Fruit fly (Drosophila melanogaster) whole organism, embryonic: Measurements from ENCODE around the gene Prosalpha6.
A peak's percentile ranks its signal among the peaks of the same experiment; 100 is the strongest.

Source experiments
- CG1024 ChIP-seq: fragments of 200-800 bp; sonication (Bioruptor generic); IDR thresholded peaks from 2 replicates; pipeline ENCODE4 v1.3.6; 2022; ENCODE audit warnings: missing biosample characterization, missing genetic modification characterization
- CG11398 ChIP-seq: fragments of 200-800 bp; sonication (Bioruptor generic); optimal IDR thresholded peaks from 2 replicates; lab custom pipeline; 2016; ENCODE audit warnings: missing biosample characterization, missing genetic modification characterization
- CG12219 ChIP-seq: fragments of 200-800 bp; sonication (Bioruptor generic); optimal IDR thresholded peaks from 3 replicates; lab custom pipeline; 2018; ENCODE audit warnings: missing biosample characterization, mild to moderate bottlenecking, missing genetic modification characterization
- CG12659 ChIP-seq: fragments of 200-800 bp; sonication (Bioruptor generic); optimal IDR thresholded peaks from 3 replicates; lab custom pipeline; 2017; ENCODE audit warnings: mild to moderate bottlenecking, missing biosample characterization, missing genetic modification reagents, missing genetic modification characterization
- CG13624 ChIP-seq: fragments of 200-800 bp; sonication (Bioruptor generic); optimal IDR thresholded peaks from 2 replicates; lab custom pipeline; 2016; ENCODE audit warnings: missing biosample characterization, missing genetic modification characterization
- CG13894 ChIP-seq: fragments of 200-800 bp; sonication (Bioruptor generic); optimal IDR thresholded peaks from 3 replicates; lab custom pipeline; 2018; ENCODE audit warnings: missing biosample characterization, mild to moderate bottlenecking, missing genetic modification characterization, moderate library complexity
- CG14710 ChIP-seq: fragments of 200-800 bp; sonication (Bioruptor generic); optimal IDR thresholded peaks from 3 replicates; lab custom pipeline; 2019; ENCODE audit warnings: missing biosample characterization, mild to moderate bottlenecking, missing genetic modification characterization, moderate library complexity
- CG15479 ChIP-seq: fragments of 200-800 bp; sonication (Bioruptor generic); optimal IDR thresholded peaks from 3 replicates; lab custom pipeline; 2019; ENCODE audit warnings: missing biosample characterization, mild to moderate bottlenecking, missing genetic modification characterization, moderate library complexity
- CG1602 ChIP-seq: fragments of 200-800 bp; sonication (Bioruptor generic); optimal IDR thresholded peaks from 3 replicates; lab custom pipeline; 2016; ENCODE audit warnings: missing biosample characterization, missing genetic modification characterization
- CG16779 ChIP-seq: fragments of 200-800 bp; sonication (Bioruptor generic); IDR thresholded peaks from 2 replicates; pipeline ENCODE4 v1.3.6; 2022; ENCODE audit warnings: missing biosample characterization, missing genetic modification characterization
- CG17802 ChIP-seq: fragments of 200-800 bp; sonication (Bioruptor generic); optimal IDR thresholded peaks from 2 replicates; lab custom pipeline; 2018; ENCODE audit warnings: missing biosample characterization, mild to moderate bottlenecking, missing genetic modification characterization, moderate library complexity
- CG17912 ChIP-seq: fragments of 200-800 bp; sonication (Bioruptor generic); optimal IDR thresholded peaks from 2 replicates; lab custom pipeline; 2018; ENCODE audit warnings: missing biosample characterization, mild to moderate bottlenecking, missing genetic modification characterization
- CG3065 ChIP-seq: fragments of 200-800 bp; sonication (Bioruptor generic); optimal IDR thresholded peaks from 2 replicates; lab custom pipeline; 2016; ENCODE audit warnings: missing biosample characterization, missing genetic modification characterization
- CG4707 ChIP-seq: fragments of 200-800 bp; sonication (Bioruptor generic); optimal IDR thresholded peaks from 2 replicates; lab custom pipeline; 2018; ENCODE audit warnings: missing biosample characterization, mild to moderate bottlenecking, missing genetic modification characterization, moderate library complexity
- CG6254 ChIP-seq: fragments of 200-800 bp; sonication (Bioruptor generic); optimal IDR thresholded peaks from 3 replicates; lab custom pipeline; 2017; ENCODE audit warnings: mild to moderate bottlenecking, missing biosample characterization, missing genetic modification reagents, missing genetic modification characterization
- CG7271 ChIP-seq: fragments of 200-800 bp; sonication (Bioruptor generic); optimal IDR thresholded peaks from 2 replicates; lab custom pipeline; 2018; ENCODE audit warnings: missing biosample characterization, mild to moderate bottlenecking, missing genetic modification characterization, moderate library complexity
- CG9437 ChIP-seq: fragments of 200-800 bp; sonication (Bioruptor generic); optimal IDR thresholded peaks from 2 replicates; lab custom pipeline; 2018; ENCODE audit warnings: missing biosample characterization, mild to moderate bottlenecking, missing genetic modification characterization
- Dll ChIP-seq: fragments of 200-800 bp; sonication (Bioruptor generic); IDR thresholded peaks from 4 replicates; pipeline ENCODE4 v1.3.6; 2022; ENCODE audit warnings: missing biosample characterization, missing genetic modification characterization; ENCODE audit not compliant: partially characterized antibody
- Ets97D ChIP-seq: fragments of 200-800 bp; sonication (Bioruptor generic); optimal IDR thresholded peaks from 3 replicates; lab custom pipeline; 2016; ENCODE audit warnings: missing biosample characterization, missing genetic modification characterization
- Fer1 ChIP-seq: fragments of 200-800 bp; sonication (Bioruptor generic); optimal IDR thresholded peaks from 2 replicates; lab custom pipeline; 2017; ENCODE audit warnings: missing biosample characterization, mild to moderate bottlenecking, missing genetic modification characterization
- Hmx ChIP-seq: fragments of 200-800 bp; sonication (Bioruptor generic); optimal IDR thresholded peaks from 2 replicates; lab custom pipeline; 2016; ENCODE audit warnings: missing biosample characterization, missing genetic modification characterization
- MBD-R2 ChIP-seq: fragments of 200-800 bp; sonication (Bioruptor generic); IDR thresholded peaks from 2 replicates; pipeline ENCODE4 v1.3.6; 2022; ENCODE audit warnings: missing biosample characterization, missing genetic modification characterization
- MESR4 ChIP-seq: fragments of 200-800 bp; sonication (Bioruptor generic); optimal IDR thresholded peaks from 2 replicates; lab custom pipeline; 2018; ENCODE audit warnings: missing biosample characterization, mild to moderate bottlenecking, missing genetic modification characterization, moderate library complexity
- Mes4 ChIP-seq: fragments of 200-800 bp; sonication (Bioruptor generic); optimal IDR thresholded peaks from 2 replicates; lab custom pipeline; 2016; ENCODE audit warnings: missing biosample characterization, missing genetic modification characterization
- Poxn ChIP-seq: fragments of 200-800 bp; sonication (Bioruptor generic); IDR thresholded peaks from 2 replicates; pipeline ENCODE4 v1.3.6; 2022; ENCODE audit warnings: missing biosample characterization, missing genetic modification characterization
- Sry-δ ChIP-seq: fragments of 200-800 bp; sonication (Bioruptor generic); optimal IDR thresholded peaks from 2 replicates; lab custom pipeline; 2016; ENCODE audit warnings: missing biosample characterization, missing genetic modification characterization
- YL-1 ChIP-seq: fragments of 200-800 bp; sonication (Bioruptor generic); optimal IDR thresholded peaks from 3 replicates; lab custom pipeline; 2017; ENCODE audit warnings: missing biosample characterization, mild to moderate bottlenecking, missing genetic modification characterization
- ara ChIP-seq: fragments of 200-800 bp; sonication (Bioruptor generic); IDR thresholded peaks from 2 replicates; pipeline ENCODE4 v1.3.6; 2022; ENCODE audit warnings: missing biosample characterization, missing genetic modification characterization
- bigmax ChIP-seq: fragments of 200-800 bp; sonication (Bioruptor generic); optimal IDR thresholded peaks from 2 replicates; lab custom pipeline; 2018; ENCODE audit warnings: missing biosample characterization, mild to moderate bottlenecking, missing genetic modification characterization
- cg ChIP-seq: fragments of 200-800 bp; sonication (Bioruptor generic); optimal IDR thresholded peaks from 3 replicates; lab custom pipeline; 2019; ENCODE audit warnings: missing biosample characterization, mild to moderate bottlenecking, missing genetic modification characterization, moderate library complexity
- chm ChIP-seq: fragments of 200-800 bp; sonication (Bioruptor generic); IDR thresholded peaks from 2 replicates; pipeline ENCODE4 v1.3.6; 2022; ENCODE audit warnings: missing biosample characterization, missing genetic modification characterization
- fd3F ChIP-seq: fragments of 200-800 bp; sonication (Bioruptor generic); optimal IDR thresholded peaks from 2 replicates; lab custom pipeline; 2018; ENCODE audit warnings: missing biosample characterization, mild to moderate bottlenecking, missing genetic modification characterization, moderate library complexity
- mam ChIP-seq: fragments of 200-800 bp; sonication (Bioruptor generic); optimal IDR thresholded peaks from 3 replicates; lab custom pipeline; 2016; ENCODE audit warnings: missing biosample characterization, missing genetic modification characterization
- mld ChIP-seq: fragments of 200-800 bp; sonication (Bioruptor generic); IDR thresholded peaks from 3 replicates; pipeline ENCODE4 v1.3.6; 2022; ENCODE audit warnings: missing biosample characterization, missing genetic modification characterization; ENCODE audit not compliant: partially characterized antibody
- nerfin-1 ChIP-seq: fragments of 200-800 bp; sonication (Bioruptor generic); optimal IDR thresholded peaks from 3 replicates; lab custom pipeline; 2019; ENCODE audit warnings: missing biosample characterization, mild to moderate bottlenecking, missing genetic modification characterization, moderate library complexity
- nerfin-2 ChIP-seq: fragments of 200-800 bp; sonication (Bioruptor generic); IDR thresholded peaks from 2 replicates; pipeline ENCODE4 v1.3.6; 2022; ENCODE audit warnings: missing biosample characterization, missing genetic modification characterization; ENCODE audit not compliant: partially characterized antibody
- nmo ChIP-seq: fragments of 200-800 bp; sonication (Bioruptor generic); optimal IDR thresholded peaks from 2 replicates; lab custom pipeline; 2018; ENCODE audit warnings: missing biosample characterization, mild to moderate bottlenecking, missing genetic modification characterization, moderate library complexity
- p53 ChIP-seq: fragments of 200-800 bp; sonication (Bioruptor generic); optimal IDR thresholded peaks from 2 replicates; lab custom pipeline; 2016; ENCODE audit warnings: missing biosample characterization, missing genetic modification characterization
- pfk ChIP-seq: fragments of 200-800 bp; sonication (Bioruptor generic); optimal IDR thresholded peaks from 2 replicates; lab custom pipeline; 2018; ENCODE audit warnings: missing biosample characterization, mild to moderate bottlenecking, missing genetic modification characterization, moderate library complexity
- phol ChIP-seq: fragments of 200-800 bp; sonication (Bioruptor generic); optimal IDR thresholded peaks from 3 replicates; lab custom pipeline; 2018; ENCODE audit warnings: missing biosample characterization, mild to moderate bottlenecking, missing genetic modification characterization, moderate library complexity
- pita ChIP-seq: fragments of 200-800 bp; sonication (Bioruptor generic); optimal IDR thresholded peaks from 2 replicates; lab custom pipeline; 2017; ENCODE audit warnings: missing biosample characterization, mild to moderate bottlenecking, missing genetic modification characterization
- pzg ChIP-seq: fragments of 200-800 bp; sonication (Bioruptor generic); optimal IDR thresholded peaks from 3 replicates; lab custom pipeline; 2018; ENCODE audit warnings: missing biosample characterization, mild to moderate bottlenecking, missing genetic modification characterization, moderate library complexity
- row ChIP-seq: fragments of 200-800 bp; sonication (Bioruptor generic); IDR thresholded peaks from 3 replicates; pipeline ENCODE4 v1.3.6; 2022; ENCODE audit warnings: missing biosample characterization, missing genetic modification characterization
- seq ChIP-seq: fragments of 200-800 bp; sonication (Bioruptor generic); IDR thresholded peaks from 2 replicates; pipeline ENCODE4 v1.3.6; 2022; ENCODE audit warnings: missing biosample characterization, missing genetic modification characterization
- tgo ChIP-seq: fragments of 200-800 bp; sonication (Bioruptor generic); IDR thresholded peaks from 3 replicates; pipeline ENCODE4 v1.3.6; 2022; ENCODE audit warnings: missing biosample characterization, missing genetic modification characterization
- trem ChIP-seq: fragments of 200-800 bp; optimal IDR thresholded peaks from 3 replicates; lab custom pipeline; 2019; ENCODE audit warnings: missing biosample characterization, mild to moderate bottlenecking, missing genetic modification characterization, moderate library complexity
- yki ChIP-seq: fragments of >200 bp; optimal IDR thresholded peaks from 3 replicates; lab custom pipeline; 2018
- zen ChIP-seq: fragments of 200-800 bp; sonication (Bioruptor generic); optimal IDR thresholded peaks from 3 replicates; lab custom pipeline; 2018; ENCODE audit warnings: missing biosample characterization, mild to moderate bottlenecking, missing genetic modification characterization, moderate library complexity
- zfh1 ChIP-seq: fragments of 200-800 bp; sonication (Bioruptor generic); IDR thresholded peaks from 3 replicates; pipeline ENCODE4 v1.3.6; 2022; ENCODE audit warnings: missing biosample characterization, missing genetic modification characterization

The Prosalpha6 gene

dm6 chr2L:10255725-10256158 lies 34.6 kb downstream of the Prosalpha6 start, which contains the start of gene CG5676 (continued):
- TF ChIP-seq Mes4 (GFP tag; lab: Kevin White, UChicago): no peak
- peak; percentile 70 for TF ChIP-seq MBD-R2 (GFP tag; lab: Robert Waterston, UW)
- peak; percentile 5 for TF ChIP-seq cg
- TF ChIP-seq CG11398 (GFP tag; lab: Kevin White, UChicago): no peak
- TF ChIP-seq fd3F (GFP tag; lab: Kevin White, UChicago): no peak
- TF ChIP-seq Dll (GFP tag; lab: Robert Waterston, UW): 0 out of 4 replicates have a peak, but pooled peaks have one; percentile 34
- TF ChIP-seq MESR4 (GFP tag; lab: Kevin White, UChicago): peak; percentile 77
- peak; percentile 97 for TF ChIP-seq pfk (GFP tag; lab: Kevin White, UChicago)
- peak; percentile 90 for TF ChIP-seq CG1024 (GFP tag; lab: Robert Waterston, UW)
- peak; percentile 44 for TF ChIP-seq CG14710 (tag; lab: Kevin White, UChicago)
- TF ChIP-seq CG12219 (GFP tag; lab: Kevin White, UChicago): no peak
- TF ChIP-seq phol (tag; lab: Kevin White, UChicago): peak; percentile 26
- no peak for TF ChIP-seq yki
- TF ChIP-seq Ets97D (GFP tag; lab: Kevin White, UChicago): peak; percentile 26
- TF ChIP-seq CG12659 (GFP tag; lab: Kevin White, UChicago): peak; percentile 57
- peak; percentile 46 for TF ChIP-seq YL-1 (GFP tag; lab: Kevin White, UChicago)
- TF ChIP-seq Hmx (GFP tag; lab: Kevin White, UChicago): no peak
- TF ChIP-seq pzg (GFP tag; lab: Kevin White, UChicago): peak; percentile 71
- TF ChIP-seq nmo (GFP tag; lab: Kevin White, UChicago): peak; percentile 39
- no peak for TF ChIP-seq ara (GFP tag; lab: Robert Waterston, UW)
- TF ChIP-seq row: peak; percentile 50; the same call in 1 of the 3 replicates
- TF ChIP-seq bigmax (GFP tag; lab: Kevin White, UChicago): no peak
- no peak for TF ChIP-seq CG4707 (GFP tag; lab: Kevin White, UChicago)
- peak; percentile 23 for TF ChIP-seq CG7271 (tag; lab: Kevin White, UChicago)
- peak; percentile 11 for TF ChIP-seq nerfin-1
- no peak for TF ChIP-seq Poxn
- TF ChIP-seq CG16779 (GFP tag; lab: Robert Waterston, UW): no peak
- peak; percentile 16 for TF ChIP-seq CG13624 (GFP tag; lab: Kevin White, UChicago)
- TF ChIP-seq chm (GFP tag; lab: Robert Waterston, UW): no peak
- peak; percentile 54 for TF ChIP-seq CG9437 (GFP tag; lab: Kevin White, UChicago)
- peak; percentile 38 for TF ChIP-seq Sry-δ (GFP tag; lab: Kevin White, UChicago)
- TF ChIP-seq CG17802 (tag; lab: Kevin White, UChicago): peak; percentile 86
- TF ChIP-seq zen (tag; lab: Kevin White, UChicago): peak; percentile 56
- peak; percentile 31 for TF ChIP-seq trem (tag; lab: Kevin White, UChicago)
- peak; percentile 19 for TF ChIP-seq Fer1

dm6 chr2L:10259960-10260749 lies 39.0 kb downstream of the Prosalpha6 start:
- no peak for TF ChIP-seq CG6254 (GFP tag; lab: Kevin White, UChicago)
- TF ChIP-seq pita (GFP tag; lab: Kevin White, UChicago): no peak
- TF ChIP-seq CG15479 (GFP tag; lab: Kevin White, UChicago): peak; percentile 47
- no peak for TF ChIP-seq fd3F (GFP tag; lab: Kevin White, UChicago)
- no peak for TF ChIP-seq CG13894 (tag; lab: Kevin White, UChicago)
- no peak for TF ChIP-seq CG3065 (GFP tag; lab: Kevin White, UChicago)
- TF ChIP-seq seq (GFP tag; lab: Robert Waterston, UW): no peak
- TF ChIP-seq mam: no peak
- TF ChIP-seq CG17912: no peak
- no peak for TF ChIP-seq p53 (GFP tag; lab: Kevin White, UChicago)
- TF ChIP-seq zfh1 (GFP tag; lab: Robert Waterston, UW): peak; percentile 13; the same call in 1 of the 3 replicates
- peak; percentile 91 for TF ChIP-seq cg
- no peak for TF ChIP-seq mld (GFP tag; lab: Robert Waterston, UW)
- no peak for TF ChIP-seq CG1602 (GFP tag; lab: Kevin White, UChicago)
- no peak for TF ChIP-seq nerfin-2 (GFP tag; lab: Robert Waterston, UW)
- no peak; the same call in 2 of the 3 replicates for TF ChIP-seq tgo (GFP tag; lab: Robert Waterston, UW)
